Fruit fly (Drosophila melanogaster) whole organism, embryonic: ENCODE measurements around the gene CG9733.

Source experiments
- B-H1 ChIP-seq: fragments of 200-800 bp; sonication (Bioruptor generic); IDR thresholded peaks from 3 replicates; pipeline ENCODE4 v1.3.6; 2022; ENCODE audit warnings: missing biosample characterization, missing genetic modification characterization
- CG12391 ChIP-seq: fragments of 200-800 bp; sonication (Bioruptor generic); optimal IDR thresholded peaks from 3 replicates; lab custom pipeline; 2018; ENCODE audit warnings: missing biosample characterization, mild to moderate bottlenecking, missing genetic modification characterization, moderate library complexity
- CG13123 ChIP-seq: fragments of 200-800 bp; sonication (Bioruptor generic); optimal IDR thresholded peaks from 2 replicates; lab custom pipeline; 2016; ENCODE audit warnings: missing biosample characterization, missing genetic modification characterization
- CG13287 ChIP-seq: fragments of 200-800 bp; sonication (Bioruptor generic); IDR thresholded peaks from 2 replicates; pipeline ENCODE4 v1.3.6; 2022; ENCODE audit warnings: missing biosample characterization, missing genetic modification characterization; ENCODE audit not compliant: partially characterized antibody
- CG14014 ChIP-seq: fragments of 200-800 bp; sonication (Bioruptor generic); IDR thresholded peaks from 2 replicates; pipeline ENCODE4 v1.3.6; 2022; ENCODE audit warnings: missing biosample characterization, missing genetic modification characterization
- CG17186 ChIP-seq: fragments of 200-800 bp; sonication (Bioruptor generic); optimal IDR thresholded peaks from 3 replicates; lab custom pipeline; 2017; ENCODE audit warnings: missing biosample characterization, missing genetic modification reagents, missing genetic modification characterization
- CG18262 ChIP-seq: fragments of 200-800 bp; optimal IDR thresholded peaks from 3 replicates; lab custom pipeline; 2019; ENCODE audit warnings: missing biosample characterization, mild to moderate bottlenecking, missing genetic modification characterization, moderate library complexity
- CG30020 ChIP-seq: fragments of 200-800 bp; optimal IDR thresholded peaks from 2 replicates; lab custom pipeline; 2019; ENCODE audit warnings: missing biosample characterization, mild to moderate bottlenecking, missing genetic modification characterization, moderate library complexity
- CG31441 ChIP-seq: fragments of 200-800 bp; sonication (Bioruptor generic); IDR thresholded peaks from 2 replicates; pipeline ENCODE4 v1.3.6; 2022; ENCODE audit warnings: missing biosample characterization, missing genetic modification characterization
- CG32532 ChIP-seq: fragments of 200-800 bp; sonication (Bioruptor generic); IDR thresholded peaks from 2 replicates; pipeline ENCODE4 v1.3.6; 2022; ENCODE audit warnings: missing biosample characterization, missing genetic modification characterization
- CG3726 ChIP-seq: fragments of 200-800 bp; sonication (Bioruptor generic); IDR thresholded peaks from 3 replicates; pipeline ENCODE4, ENCODE4 v1.3.6; 2022; ENCODE audit warnings: missing biosample characterization, missing genetic modification characterization
- CG7963 ChIP-seq: fragments of 200-800 bp; sonication (Bioruptor generic); IDR thresholded peaks from 3 replicates; pipeline ENCODE4 v1.3.6; 2022; ENCODE audit warnings: missing biosample characterization, missing genetic modification characterization; ENCODE audit not compliant: partially characterized antibody
- CG8290 ChIP-seq, 3 experiments: fragments of 200-800 bp; sonication (Bioruptor generic); optimal IDR thresholded peaks; 2 replicates each; lab custom pipeline; 2016 to 2019; ENCODE audit warnings: missing biosample characterization in 3 of 3, missing genetic modification characterization in 3 of 3, mild to moderate bottlenecking in 2 of 3, moderate library complexity in 1 of 3
- CG8359 ChIP-seq: fragments of 200-800 bp; sonication (Bioruptor generic); optimal IDR thresholded peaks from 2 replicates; lab custom pipeline; 2017; ENCODE audit warnings: missing biosample characterization, mild to moderate bottlenecking, missing genetic modification characterization, borderline replicate concordance
- CG8388 ChIP-seq: fragments of 200-800 bp; sonication (Bioruptor generic); optimal IDR thresholded peaks from 2 replicates; lab custom pipeline; 2019; ENCODE audit warnings: missing biosample characterization, mild to moderate bottlenecking, missing genetic modification characterization, moderate library complexity
- CG9876 ChIP-seq: fragments of 200-800 bp; sonication (Bioruptor generic); optimal IDR thresholded peaks from 2 replicates; lab custom pipeline; 2016; ENCODE audit warnings: missing biosample characterization, missing genetic modification characterization
- CTCF ChIP-seq: fragments of 200-800 bp; sonication (Bioruptor generic); optimal IDR thresholded peaks from 2 replicates; lab custom pipeline; 2017; ENCODE audit warnings: missing biosample characterization, mild to moderate bottlenecking, missing genetic modification characterization, moderate library complexity
- ERR ChIP-seq: fragments of 200-800 bp; sonication (Bioruptor generic); optimal IDR thresholded peaks from 2 replicates; lab custom pipeline; 2016; ENCODE audit warnings: missing biosample characterization, missing genetic modification characterization
- Fer1 ChIP-seq: fragments of 200-800 bp; sonication (Bioruptor generic); optimal IDR thresholded peaks from 2 replicates; lab custom pipeline; 2017; ENCODE audit warnings: missing biosample characterization, mild to moderate bottlenecking, missing genetic modification characterization
- Gsc ChIP-seq: fragments of 200-800 bp; sonication (Bioruptor generic); IDR thresholded peaks from 2 replicates; pipeline ENCODE4 v1.3.6; 2022; ENCODE audit warnings: missing biosample characterization, missing genetic modification characterization
- Hr51 ChIP-seq, 2 experiments: fragments of 200-800 bp; sonication (Bioruptor generic); optimal IDR thresholded peaks; 2 replicates in 1 of 2; 3 replicates in 1 of 2; lab custom pipeline; 2016 to 2018; ENCODE audit warnings: missing biosample characterization in 2 of 2, missing genetic modification characterization in 2 of 2, mild to moderate bottlenecking in 1 of 2, moderate library complexity in 1 of 2
- Hr78 ChIP-seq, 2 experiments: fragments of 200-800 bp in 1 of 2; fragments of >200 bp in 1 of 2; sonication (Bioruptor generic) in 1 of 2; optimal IDR thresholded peaks; 2 replicates each; lab custom pipeline; 2017 to 2019; ENCODE audit warnings: missing biosample characterization in 2 of 2, missing genetic modification characterization in 2 of 2, mild to moderate bottlenecking in 1 of 2, moderate library complexity in 1 of 2
- Jarid2 ChIP-seq: fragments of 200-800 bp; sonication (Bioruptor generic); optimal IDR thresholded peaks from 3 replicates; lab custom pipeline; 2017; ENCODE audit warnings: mild to moderate bottlenecking, missing biosample characterization, missing genetic modification reagents, missing genetic modification characterization
- Lhr ChIP-seq: fragments of 200-800 bp; sonication (Bioruptor generic); optimal IDR thresholded peaks from 3 replicates; lab custom pipeline; 2017; ENCODE audit warnings: mild to moderate bottlenecking, missing biosample characterization, missing genetic modification reagents, missing genetic modification characterization
- NFAT ChIP-seq: fragments of 200-800 bp; sonication (Bioruptor generic); IDR thresholded peaks from 2 replicates; pipeline ENCODE4 v1.3.6; 2022; ENCODE audit warnings: missing biosample characterization, missing genetic modification characterization
- NK7.1 ChIP-seq: fragments of 200-800 bp; sonication (Bioruptor generic); optimal IDR thresholded peaks from 3 replicates; lab custom pipeline; 2016; ENCODE audit warnings: missing biosample characterization, missing genetic modification characterization
- Neu2 ChIP-seq: fragments of 200-800 bp; sonication (Bioruptor generic); optimal IDR thresholded peaks from 3 replicates; lab custom pipeline; 2016; ENCODE audit warnings: missing biosample characterization, missing genetic modification characterization, borderline replicate concordance
- Nf-YB ChIP-seq: fragments of 200-800 bp; sonication (Bioruptor generic); optimal IDR thresholded peaks from 3 replicates; lab custom pipeline; 2019; ENCODE audit warnings: missing biosample characterization, mild to moderate bottlenecking, missing genetic modification characterization, moderate library complexity
- Rfx ChIP-seq: fragments of 200-800 bp; sonication (Bioruptor generic); IDR thresholded peaks from 2 replicates; pipeline ENCODE4 v1.3.6; 2022; ENCODE audit warnings: missing biosample characterization, missing genetic modification characterization
- Rx ChIP-seq: fragments of 200-800 bp; sonication (Bioruptor generic); IDR thresholded peaks from 2 replicates; pipeline ENCODE4 v1.3.6; 2022; ENCODE audit warnings: missing biosample characterization, missing genetic modification characterization
- bcd ChIP-seq: fragments of 200-800 bp; sonication (Bioruptor generic); optimal IDR thresholded peaks from 2 replicates; lab custom pipeline; 2017; ENCODE audit warnings: missing biosample characterization, mild to moderate bottlenecking, missing genetic modification characterization
- cas ChIP-seq: fragments of 200-800 bp; sonication (Bioruptor generic); IDR thresholded peaks from 2 replicates; pipeline ENCODE4 v1.3.6; 2022; ENCODE audit warnings: missing biosample characterization, missing genetic modification characterization
- cato ChIP-seq: fragments of 200-800 bp; sonication (Bioruptor generic); optimal IDR thresholded peaks from 2 replicates; lab custom pipeline; 2016; ENCODE audit warnings: missing biosample characterization, missing genetic modification characterization, borderline replicate concordance
- cg ChIP-seq: fragments of 200-800 bp; sonication (Bioruptor generic); optimal IDR thresholded peaks from 3 replicates; lab custom pipeline; 2019; ENCODE audit warnings: missing biosample characterization, mild to moderate bottlenecking, missing genetic modification characterization, moderate library complexity
- chm ChIP-seq: fragments of 200-800 bp; sonication (Bioruptor generic); IDR thresholded peaks from 2 replicates; pipeline ENCODE4 v1.3.6; 2022; ENCODE audit warnings: missing biosample characterization, missing genetic modification characterization
- dan ChIP-seq: fragments of 200-800 bp; sonication (Bioruptor generic); IDR thresholded peaks from 2 replicates; pipeline ENCODE4 v1.3.6; 2022; ENCODE audit warnings: missing biosample characterization, missing genetic modification characterization
- dysf ChIP-seq: fragments of 200-800 bp; sonication (Bioruptor generic); IDR thresholded peaks from 3 replicates; pipeline ENCODE4 v1.3.6; 2022; ENCODE audit warnings: missing biosample characterization, missing genetic modification characterization
- eyg ChIP-seq: fragments of 200-800 bp; sonication (Bioruptor generic); optimal IDR thresholded peaks from 3 replicates; lab custom pipeline; 2016; ENCODE audit warnings: missing biosample characterization, missing genetic modification characterization
- gt ChIP-seq: fragments of 200-800 bp; sonication (Bioruptor generic); IDR thresholded peaks from 2 replicates; pipeline ENCODE4 v1.3.6; 2022; ENCODE audit warnings: missing biosample characterization, missing genetic modification characterization
- h ChIP-seq: fragments of >200 bp; optimal IDR thresholded peaks from 2 replicates; lab custom pipeline; 2017
- ind ChIP-seq: fragments of 200-800 bp; sonication (Bioruptor generic); optimal IDR thresholded peaks from 3 replicates; lab custom pipeline; 2016; ENCODE audit warnings: missing biosample characterization, missing genetic modification characterization
- lmd ChIP-seq: fragments of 200-800 bp; sonication (Bioruptor generic); IDR thresholded peaks from 2 replicates; pipeline ENCODE4 v1.3.6; 2022; ENCODE audit warnings: missing biosample characterization, missing genetic modification characterization
- nom ChIP-seq: fragments of 200-800 bp; sonication (Bioruptor generic); optimal IDR thresholded peaks from 2 replicates; lab custom pipeline; 2017; ENCODE audit warnings: missing biosample characterization, missing genetic modification characterization, mild to moderate bottlenecking, moderate library complexity, missing genetic modification reagents
- p53 ChIP-seq: fragments of 200-800 bp; sonication (Bioruptor generic); optimal IDR thresholded peaks from 2 replicates; lab custom pipeline; 2016; ENCODE audit warnings: missing biosample characterization, missing genetic modification characterization
- sens ChIP-seq: fragments of 200-800 bp; sonication (Bioruptor generic); peaks from one replicate; lab custom pipeline; 2016; ENCODE audit warnings: missing biosample characterization, missing genetic modification characterization
- shn ChIP-seq: fragments of 200-800 bp; sonication (Bioruptor generic); optimal IDR thresholded peaks from 3 replicates; lab custom pipeline; 2016; ENCODE audit warnings: missing biosample characterization, missing genetic modification characterization
- sob ChIP-seq: fragments of 200-800 bp; sonication (Bioruptor generic); IDR thresholded peaks from 2 replicates; pipeline ENCODE4 v1.3.6; 2022; ENCODE audit warnings: missing biosample characterization, missing genetic modification characterization
- stwl ChIP-seq: fragments of 200-800 bp; sonication (Bioruptor generic); optimal IDR thresholded peaks from 3 replicates; lab custom pipeline; 2018; ENCODE audit warnings: missing biosample characterization, mild to moderate bottlenecking, missing genetic modification characterization, moderate library complexity
- toy ChIP-seq: fragments of 200-800 bp; sonication (Bioruptor generic); IDR thresholded peaks from 2 replicates; pipeline ENCODE4 v1.3.6; 2022; ENCODE audit warnings: missing biosample characterization, missing genetic modification characterization
- usp ChIP-seq: fragments of >200 bp; optimal IDR thresholded peaks from 2 replicates; lab custom pipeline; 2017; ENCODE audit warnings: missing biosample characterization, missing genetic modification characterization

The CG9733 gene

DNA sequence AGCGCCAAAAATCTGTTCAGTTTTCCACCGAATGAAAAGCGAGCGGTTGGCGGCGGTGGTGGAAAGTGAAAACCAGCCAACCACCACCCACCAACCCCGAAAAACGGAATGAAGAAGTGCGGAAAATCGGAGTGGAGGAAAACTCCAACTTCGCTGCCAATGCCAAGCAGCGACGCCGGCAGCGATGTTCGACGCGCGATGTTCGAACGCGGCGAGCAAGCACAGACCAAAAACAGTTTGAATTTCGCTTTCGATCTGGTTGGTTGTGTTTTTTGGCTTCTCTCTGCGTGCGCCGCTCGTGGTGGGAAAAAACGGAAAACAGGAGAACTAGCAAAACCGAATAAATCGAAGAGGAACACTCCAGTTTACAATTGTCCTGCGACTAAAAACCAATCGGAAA lies 31.2 kb upstream of the CG9733 start, which contains the start of gene heca (continued):
- TF ChIP-seq stwl, result peak; percentile 46
- no peak for TF ChIP-seq Lhr
- TF ChIP-seq CG8359 (GFP tag; lab: Kevin White, UChicago), result no peak
- TF ChIP-seq nom, result peak; percentile 23
- peak; percentile 29; the same call in 1 of the 2 replicates for TF ChIP-seq Rfx (GFP tag; lab: Robert Waterston, UW)
- TF ChIP-seq chm (GFP tag; lab: Robert Waterston, UW), result peak; percentile 66; the same call in 1 of the 2 replicates
- no peak for TF ChIP-seq Fer1 (GFP tag; lab: Kevin White, UChicago)
- peak; percentile 94 for TF ChIP-seq Nf-YB (GFP tag; lab: Kevin White, UChicago)
- TF ChIP-seq ERR (GFP tag; lab: Kevin White, UChicago), result no peak
- TF ChIP-seq lmd, result no peak
- TF ChIP-seq CG14014 (GFP tag; lab: Robert Waterston, UW), result no peak
- peak; percentile 30 for TF ChIP-seq CTCF
- TF ChIP-seq CG17186 (GFP tag; lab: Kevin White, UChicago), result no peak
- peak; percentile 99 for TF ChIP-seq Jarid2 (GFP tag; lab: Kevin White, UChicago)
- no peak for TF ChIP-seq CG12391 (tag; lab: Kevin White, UChicago)
- no peak for TF ChIP-seq CG7963
- TF ChIP-seq dysf (GFP tag; lab: Robert Waterston, UW), result no peak
- no peak for TF ChIP-seq usp
- TF ChIP-seq sens, result peak; percentile 71
- TF ChIP-seq sob, result 0 out of 2 replicates have a peak, but pooled peaks have one; percentile 24
- no peak for TF ChIP-seq bcd (GFP tag; lab: Kevin White, UChicago)
- no peak for TF ChIP-seq CG8290 (GFP tag; optimal IDR thresholded peaks at IDR 0.05; lab: Kevin White, UChicago)
- peak in 1 of 2 experiments; percentile 25 for TF ChIP-seq CG8290 (tag; optimal IDR thresholded peaks at IDR 0.05; lab: Kevin White, UChicago)
- TF ChIP-seq CG31441 (GFP tag; lab: Robert Waterston, UW), result no peak
- no peak for TF ChIP-seq B-H1 (GFP tag; lab: Robert Waterston, UW)
- peak; percentile 38; the same call in 1 of the 2 replicates for TF ChIP-seq CG13287 (GFP tag; lab: Robert Waterston, UW)
- no peak for TF ChIP-seq Neu2 (GFP tag; lab: Kevin White, UChicago)

DNA sequence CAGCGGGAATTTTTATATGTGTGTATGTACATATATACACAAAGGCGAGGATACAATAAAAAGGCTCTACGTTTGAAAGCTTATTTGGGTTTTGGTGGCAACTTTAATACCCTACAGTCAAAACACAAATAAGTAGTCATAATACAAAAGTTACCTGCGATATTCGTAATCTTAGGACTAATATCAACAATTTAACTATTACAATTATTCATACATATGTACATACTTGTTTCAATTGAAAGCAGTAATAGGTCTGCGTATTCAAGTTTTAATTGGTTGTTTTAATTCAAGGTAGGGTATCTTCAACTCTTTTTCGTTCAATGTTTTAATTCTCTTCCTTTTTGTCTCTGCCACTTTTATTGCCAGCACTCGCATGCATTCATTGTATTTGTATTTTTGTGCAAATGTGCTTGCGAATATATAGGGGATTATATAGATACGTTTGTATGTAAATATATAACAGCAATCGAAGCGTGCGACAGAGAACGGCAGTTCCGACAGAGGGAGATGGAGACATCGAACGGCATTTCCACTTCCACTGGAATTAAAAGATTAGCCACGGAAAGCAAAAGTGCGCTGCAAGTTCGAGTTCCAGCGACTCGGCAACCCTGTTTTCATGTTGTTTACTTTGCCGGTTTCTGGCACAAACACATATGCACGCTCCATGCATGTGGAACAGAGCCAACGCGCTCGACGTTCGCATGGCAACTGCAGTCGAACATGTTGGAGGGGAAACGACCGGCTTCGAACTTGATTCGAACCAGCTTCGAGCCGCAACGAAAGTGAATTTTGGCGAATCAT lies 30.2 kb upstream of the CG9733 start:
- TF ChIP-seq p53 (GFP tag; lab: Kevin White, UChicago) (no peak), CG30020 (tag; lab: Kevin White, UChicago) (no peak), NK7.1 (GFP tag; lab: Kevin White, UChicago) (no peak), cg (peak; percentile 80), shn (peak; percentile 32), cato (GFP tag; lab: Kevin White, UChicago) (no peak), cas (GFP tag; lab: Robert Waterston, UW) (0 out of 2 replicates have a peak, but pooled peaks have one; percentile 7), CG8388 (GFP tag; lab: Kevin White, UChicago) (peak; percentile 23), toy (GFP tag; lab: Robert Waterston, UW) (no peak), usp (no peak), CG9876 (GFP tag; lab: Kevin White, UChicago) (no peak), h (lab: Kevin White, UChicago) (no peak), Rx (GFP tag; lab: Robert Waterston, UW) (peak; percentile 29; the same call in 1 of the 2 replicates), Hr51 (GFP tag; optimal IDR thresholded peaks at IDR 0.05; lab: Kevin White, UChicago) (peak; percentile 21 to 34), gt (no peak), CG13123 (GFP tag; lab: Kevin White, UChicago) (no peak), ind (GFP tag; lab: Kevin White, UChicago) (peak; percentile 31), eyg (GFP tag; lab: Kevin White, UChicago) (no peak), Hr78 (GFP tag; optimal IDR thresholded peaks at IDR 0.05; lab: Kevin White, UChicago) (no peak), Gsc (GFP tag; lab: Robert Waterston, UW) (no peak), CG32532 (GFP tag; lab: Robert Waterston, UW) (peak; percentile 30; the same call in 1 of the 2 replicates), CG18262 (tag; lab: Kevin White, UChicago) (peak; percentile 32), NFAT (GFP tag; lab: Robert Waterston, UW) (no peak; the same call in 1 of the 2 replicates), dan (GFP tag; lab: Robert Waterston, UW) (no peak), CG3726 (GFP tag; lab: Robert Waterston, UW) (0 out of 3 replicates have a peak, but pooled peaks have one; percentile 20)
